Worm (Caenorhabditis elegans) whole organism, mixed stage, embryonic: ENCODE data around the gene W09C2.7.

Source experiments
- M03D4.4 ChIP-seq: sonication (generic microtip); optimal IDR thresholded peaks from 2 replicates; lab custom pipeline; 2017; ENCODE audit warnings: mild to moderate bottlenecking, missing genetic modification characterization, missing compliant biosample characterization
- bed-3 ChIP-seq: fragments of 200-800 bp; sonication (Bioruptor generic); optimal IDR thresholded peaks from 3 replicates; lab custom pipeline; 2018; ENCODE audit warnings: mild to moderate bottlenecking, missing genetic modification characterization, moderate library complexity, missing compliant biosample characterization
- blmp-1 ChIP-seq: fragments of 150-350 bp; optimal IDR thresholded peaks from 2 replicates; lab custom pipeline; 2014; ENCODE audit warnings: missing biosample characterization, missing genetic modification characterization
- ceh-39 ChIP-seq: fragments of 150-350 bp; optimal IDR thresholded peaks from 2 replicates; lab custom pipeline; 2014; ENCODE audit warnings: missing biosample characterization, missing genetic modification characterization
- ceh-43 ChIP-seq: fragments of 200-800 bp; sonication (Bioruptor generic); optimal IDR thresholded peaks from 2 replicates; lab custom pipeline; 2018; ENCODE audit warnings: mild to moderate bottlenecking, missing genetic modification characterization, moderate library complexity, missing compliant biosample characterization
- ceh-83 ChIP-seq: fragments of 200-800 bp; sonication (Bioruptor generic); optimal IDR thresholded peaks from 2 replicates; lab custom pipeline; 2018; ENCODE audit warnings: mild to moderate bottlenecking, missing genetic modification characterization, missing compliant biosample characterization
- ces-1 ChIP-seq: fragments of 150-350 bp; optimal IDR thresholded peaks from 2 replicates; lab custom pipeline; 2014; ENCODE audit warnings: missing biosample characterization, missing genetic modification reagents, missing genetic modification characterization
- cnd-1 ChIP-seq: fragments of 200-800 bp; sonication (Bioruptor generic); optimal IDR thresholded peaks from 2 replicates; lab custom pipeline; 2018; ENCODE audit warnings: mild to moderate bottlenecking, missing genetic modification characterization, missing compliant biosample characterization
- drap-1 ChIP-seq: fragments of 200-800 bp; sonication (Bioruptor generic); optimal IDR thresholded peaks from 3 replicates; lab custom pipeline; 2018; ENCODE audit warnings: mild to moderate bottlenecking, missing genetic modification characterization, missing compliant biosample characterization
- elt-1 ChIP-seq: sonication (generic microtip); optimal IDR thresholded peaks from 2 replicates; lab custom pipeline; 2017; ENCODE audit warnings: missing genetic modification characterization, mild to moderate bottlenecking, missing compliant biosample characterization, antibody characterized with exemption, moderate library complexity, borderline replicate concordance; ENCODE audit not compliant: insufficient read depth
- elt-3 ChIP-seq: fragments of 150-350 bp; optimal IDR thresholded peaks from 2 replicates; lab custom pipeline; 2014; ENCODE audit warnings: missing biosample characterization, missing genetic modification characterization
- flh-1 ChIP-seq: fragments of 200-800 bp; sonication (Bioruptor generic); optimal IDR thresholded peaks from 2 replicates; lab custom pipeline; 2018; ENCODE audit warnings: mild to moderate bottlenecking, missing genetic modification characterization, moderate library complexity, missing compliant biosample characterization
- ham-2 ChIP-seq: fragments of 200-800 bp; sonication (Bioruptor generic); optimal IDR thresholded peaks from 2 replicates; lab custom pipeline; 2018; ENCODE audit warnings: mild to moderate bottlenecking, missing genetic modification characterization, missing compliant biosample characterization
- hlh-1 ChIP-seq: fragments of 150-350 bp; optimal IDR thresholded peaks from 2 replicates; lab custom pipeline; 2014; ENCODE audit warnings: missing biosample characterization, missing genetic modification reagents, missing genetic modification characterization
- lin-13 ChIP-seq: fragments of 150-350 bp; optimal IDR thresholded peaks from 2 replicates; lab custom pipeline; 2014; ENCODE audit warnings: missing biosample characterization, missing genetic modification characterization
- lin-32 ChIP-seq: fragments of 200-800 bp; sonication (Bioruptor generic); optimal IDR thresholded peaks from 2 replicates; lab custom pipeline; 2018; ENCODE audit warnings: mild to moderate bottlenecking, missing genetic modification characterization, missing compliant biosample characterization
- lsy-2 ChIP-seq: fragments of 150-350 bp; optimal IDR thresholded peaks from 2 replicates; lab custom pipeline; 2014; ENCODE audit warnings: missing biosample characterization, missing genetic modification characterization
- mab-5 ChIP-seq: fragments of 150-350 bp; optimal IDR thresholded peaks from 2 replicates; lab custom pipeline; 2014; ENCODE audit warnings: missing biosample characterization, missing genetic modification characterization
- mep-1 ChIP-seq: fragments of 150-350 bp; optimal IDR thresholded peaks from 2 replicates; lab custom pipeline; 2017; ENCODE audit warnings: missing biosample characterization, missing genetic modification reagents, missing genetic modification characterization, inconsistent platforms
- mls-2 ChIP-seq: sonication (generic microtip); optimal IDR thresholded peaks from 2 replicates; lab custom pipeline; 2016; ENCODE audit warnings: mild to moderate bottlenecking, missing genetic modification characterization, moderate library complexity, missing compliant biosample characterization
- nhr-12 ChIP-seq: fragments of 150-350 bp; optimal IDR thresholded peaks from 2 replicates; lab custom pipeline; 2014; ENCODE audit warnings: missing biosample characterization, missing genetic modification characterization
- nhr-2 ChIP-seq: fragments of 150-350 bp; optimal IDR thresholded peaks from 2 replicates; lab custom pipeline; 2014; ENCODE audit warnings: missing biosample characterization, missing genetic modification characterization
- nhr-237 ChIP-seq: fragments of 150-350 bp; optimal IDR thresholded peaks from 2 replicates; lab custom pipeline; 2014; ENCODE audit warnings: missing biosample characterization, missing genetic modification characterization
- nhr-76 ChIP-seq: sonication (generic microtip); optimal IDR thresholded peaks from 2 replicates; lab custom pipeline; 2017; ENCODE audit warnings: missing biosample characterization, missing genetic modification characterization
- pha-4 ChIP-seq: fragments of 150-350 bp; optimal IDR thresholded peaks from 2 replicates; lab custom pipeline; 2018; ENCODE audit warnings: missing biosample characterization, missing genetic modification reagents, missing genetic modification characterization
- sem-2 ChIP-seq: fragments of 200-800 bp; sonication (Bioruptor generic); optimal IDR thresholded peaks from 2 replicates; lab custom pipeline; 2018; ENCODE audit warnings: mild to moderate bottlenecking, missing genetic modification characterization, missing compliant biosample characterization
- sptf-1 ChIP-seq: sonication (generic microtip); optimal IDR thresholded peaks from 2 replicates; lab custom pipeline; 2017; ENCODE audit warnings: mild to moderate bottlenecking, missing genetic modification characterization, moderate library complexity, missing compliant biosample characterization
- tbx-8 ChIP-seq: fragments of 200-800 bp; sonication (Bioruptor generic); optimal IDR thresholded peaks from 2 replicates; lab custom pipeline; 2018; ENCODE audit warnings: mild to moderate bottlenecking, missing genetic modification characterization, moderate library complexity, missing compliant biosample characterization
- unc-120 ChIP-seq: sonication (generic microtip); optimal IDR thresholded peaks from 2 replicates; lab custom pipeline; 2017; ENCODE audit warnings: missing genetic modification characterization, missing compliant biosample characterization; ENCODE audit not compliant: poor library complexity, severe bottlenecking
- unc-39 ChIP-seq: fragments of 150-350 bp; optimal IDR thresholded peaks from 2 replicates; lab custom pipeline; 2014; ENCODE audit warnings: missing biosample characterization, missing genetic modification characterization
- unc-62 ChIP-seq: fragments of 150-350 bp; optimal IDR thresholded peaks from 2 replicates; lab custom pipeline; 2014; ENCODE audit warnings: missing biosample characterization, missing genetic modification reagents, missing genetic modification characterization
- ztf-11 ChIP-seq: fragments of 150-350 bp; optimal IDR thresholded peaks from 2 replicates; lab custom pipeline; 2014; ENCODE audit warnings: missing biosample characterization, missing genetic modification characterization

The W09C2.7 gene

ce11 chrIV:9632966-9633494 lies 10.9 kb upstream of the W09C2.7 start:
- no peak for TF ChIP-seq flh-1 (GFP tag; lab: Kevin White, UChicago)
- TF ChIP-seq elt-3 (tag; lab: Kevin White, UChicago): no peak
- TF ChIP-seq unc-62 (GFP tag; lab: Kevin White, UChicago): no peak
- no peak for TF ChIP-seq sem-2 (GFP tag; lab: Kevin White, UChicago)
- TF ChIP-seq drap-1 (GFP tag; lab: Kevin White, UChicago): no peak
- TF ChIP-seq blmp-1 (tag; lab: Kevin White, UChicago): no peak
- TF ChIP-seq M03D4.4 (tag; lab: Kevin White, UChicago): no peak
- no peak for TF ChIP-seq nhr-2 (tag; lab: Kevin White, UChicago)
- TF ChIP-seq lsy-2 (tag; lab: Kevin White, UChicago): no peak
- TF ChIP-seq pha-4: no peak
- TF ChIP-seq ceh-39 (tag; lab: Kevin White, UChicago): no peak
- no peak for TF ChIP-seq bed-3 (GFP tag; lab: Kevin White, UChicago)
- TF ChIP-seq ceh-83: no peak
- TF ChIP-seq mab-5: no peak
- TF ChIP-seq hlh-1: no peak
- no peak for TF ChIP-seq nhr-12
- TF ChIP-seq lin-13 (tag; lab: Kevin White, UChicago): no peak

ce11 chrIV:9632094-9632493 lies 9.9 kb upstream of the W09C2.7 start:
- TF ChIP-seq lin-13 (tag; lab: Kevin White, UChicago) (no peak), unc-39 (no peak), elt-1 (tag; lab: Kevin White, UChicago) (no peak), ztf-11 (no peak), flh-1 (GFP tag; lab: Kevin White, UChicago) (no peak), hlh-1 (no peak), ceh-83 (no peak), lin-32 (GFP tag; lab: Kevin White, UChicago) (no peak), mls-2 (tag; lab: Kevin White, UChicago) (no peak), ces-1 (no peak), mep-1 (tag; lab: Kevin White, UChicago) (no peak), cnd-1 (tag; lab: Kevin White, UChicago) (no peak), nhr-237 (tag; lab: Kevin White, UChicago) (no peak), ceh-43 (no peak), lsy-2 (tag; lab: Kevin White, UChicago) (no peak), ham-2 (GFP tag; lab: Kevin White, UChicago) (no peak), ceh-39 (tag; lab: Kevin White, UChicago) (no peak), unc-62 (GFP tag; lab: Kevin White, UChicago) (no peak), sem-2 (GFP tag; lab: Kevin White, UChicago) (no peak), tbx-8 (GFP tag; lab: Kevin White, UChicago) (no peak)
- TF ChIP-seq, all 35 proteins: peak for 0

- no peak for TF ChIP-seq ces-1
- no peak for TF ChIP-seq nhr-76 (tag; lab: Kevin White, UChicago)
Observed at ce11 chrIV:9631579-9631978, 9.4 kb upstream of the W09C2.7 start.

ce11 chrIV:9627033-9627432 lies 4.9 kb upstream of the W09C2.7 start:
- TF ChIP-seq hlh-1: no peak
- no peak for TF ChIP-seq tbx-8 (GFP tag; lab: Kevin White, UChicago)
- no peak for TF ChIP-seq bed-3 (GFP tag; lab: Kevin White, UChicago)
- no peak for TF ChIP-seq sptf-1 (tag; lab: Kevin White, UChicago)
- no peak for TF ChIP-seq ham-2 (GFP tag; lab: Kevin White, UChicago)
- TF ChIP-seq nhr-237 (tag; lab: Kevin White, UChicago): no peak
- no peak for TF ChIP-seq mab-5
- no peak for TF ChIP-seq blmp-1 (tag; lab: Kevin White, UChicago)
- no peak for TF ChIP-seq unc-120 (tag; lab: Kevin White, UChicago)
- TF ChIP-seq lin-13 (tag; lab: Kevin White, UChicago): no peak
- no peak for TF ChIP-seq lsy-2 (tag; lab: Kevin White, UChicago)
- no peak for TF ChIP-seq mls-2 (tag; lab: Kevin White, UChicago)
- TF ChIP-seq sem-2 (GFP tag; lab: Kevin White, UChicago): no peak
- TF ChIP-seq ceh-39 (tag; lab: Kevin White, UChicago): no peak
- no peak for TF ChIP-seq ces-1
- TF ChIP-seq cnd-1 (tag; lab: Kevin White, UChicago): no peak
- TF ChIP-seq nhr-2 (tag; lab: Kevin White, UChicago): no peak
- TF ChIP-seq M03D4.4 (tag; lab: Kevin White, UChicago): no peak
